Worm (Caenorhabditis elegans): Measurements from ENCODE around the gene R09A8.5.

Gene R09A8.5

DNA sequence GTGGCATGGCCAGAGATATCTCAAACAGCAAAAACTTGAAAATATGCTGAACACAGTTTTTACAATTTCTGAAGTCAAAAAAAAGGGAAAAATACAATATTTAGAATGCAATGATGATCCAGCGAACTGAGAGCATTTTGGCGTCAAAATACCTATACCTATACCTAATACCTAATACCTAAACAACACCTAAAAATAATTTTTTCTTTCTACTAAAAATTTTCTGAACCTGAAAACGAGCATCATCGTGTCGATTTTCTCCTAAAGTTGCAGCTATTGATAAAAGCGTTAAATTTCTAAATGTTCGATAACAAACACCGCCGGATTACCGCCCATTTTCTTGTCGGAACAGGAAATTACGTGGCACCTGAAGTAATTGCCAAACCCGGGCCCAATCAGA, 43.5 kb downstream of the R09A8.5 start, which contains the start of gene T24D5.4:
T24D5.4 (plus strand) TSS at position 301 of the 400 bp plus-strand sequence.
- TF ChIP-seq zip-8 (tag; optimal IDR thresholded peaks at IDR 0.05) (no peak), tbx-8 (GFP tag; optimal IDR thresholded peaks at IDR 0.05) (no peak), nhr-28 (tag; optimal IDR thresholded peaks at IDR 0.05) (no peak), nhr-2 (tag; optimal IDR thresholded peaks at IDR 0.05) (no peak), M03D4.4 (tag; optimal IDR thresholded peaks at IDR 0.05) (no peak), lin-32 (GFP tag; optimal IDR thresholded peaks at IDR 0.05) (no peak), nhr-76 (tag; optimal IDR thresholded peaks at IDR 0.05) (no peak), hlh-1 (tag; optimal IDR thresholded peaks at IDR 0.05) (no peak), ces-1 (GFP tag; optimal IDR thresholded peaks at IDR 0.05) (no peak), blmp-1 (tag; optimal IDR thresholded peaks at IDR 0.05) (no peak), elt-3 (tag; optimal IDR thresholded peaks at IDR 0.05) (no peak), ztf-11 (tag; optimal IDR thresholded peaks at IDR 0.05) (no peak), ceh-39 (tag; optimal IDR thresholded peaks at IDR 0.05) (no peak), snpc-4 (tag; optimal IDR thresholded peaks at IDR 0.05) (no peak)

DNA sequence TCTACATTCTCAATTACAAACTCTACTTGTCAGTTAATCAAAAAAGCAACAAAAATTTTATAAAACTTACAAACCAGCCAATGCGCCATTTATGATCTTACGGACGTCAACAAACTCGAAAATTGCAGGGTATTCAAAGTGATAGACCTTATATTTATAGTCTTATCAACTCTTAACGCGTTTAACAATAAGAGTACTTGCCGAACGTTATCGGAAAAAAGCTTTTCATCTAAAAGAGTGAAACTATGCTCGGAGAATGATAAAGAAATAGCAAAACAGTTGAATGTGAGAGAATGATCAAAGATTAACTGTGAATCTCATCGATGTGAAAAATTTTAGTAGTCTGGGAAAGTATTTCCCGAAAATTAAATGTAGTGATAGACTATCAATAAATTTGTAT, 44.4 kb downstream of the R09A8.5 start:
- no peak for TF ChIP-seq ztf-11 (tag; optimal IDR thresholded peaks at IDR 0.05)
- no peak for TF ChIP-seq M03D4.4 (tag; optimal IDR thresholded peaks at IDR 0.05)
- no peak for TF ChIP-seq nhr-76 (tag; optimal IDR thresholded peaks at IDR 0.05)
- TF ChIP-seq ceh-39 (tag; optimal IDR thresholded peaks at IDR 0.05), result no peak
- no peak for TF ChIP-seq bed-3 (GFP tag; optimal IDR thresholded peaks at IDR 0.05)
- TF ChIP-seq hlh-1 (tag; optimal IDR thresholded peaks at IDR 0.05), result no peak
- TF ChIP-seq mep-1 (tag; optimal IDR thresholded peaks at IDR 0.05), result no peak
- TF ChIP-seq sem-2 (GFP tag; optimal IDR thresholded peaks at IDR 0.05), result no peak
- TF ChIP-seq ham-2 (GFP tag; optimal IDR thresholded peaks at IDR 0.05), result no peak
- no peak for TF ChIP-seq lin-32 (GFP tag; optimal IDR thresholded peaks at IDR 0.05)
- no peak for TF ChIP-seq elt-3 (tag; optimal IDR thresholded peaks at IDR 0.05)
- no peak for TF ChIP-seq snpc-4 (tag; optimal IDR thresholded peaks at IDR 0.05)
- TF ChIP-seq lsy-2 (tag; optimal IDR thresholded peaks at IDR 0.05), result no peak

DNA sequence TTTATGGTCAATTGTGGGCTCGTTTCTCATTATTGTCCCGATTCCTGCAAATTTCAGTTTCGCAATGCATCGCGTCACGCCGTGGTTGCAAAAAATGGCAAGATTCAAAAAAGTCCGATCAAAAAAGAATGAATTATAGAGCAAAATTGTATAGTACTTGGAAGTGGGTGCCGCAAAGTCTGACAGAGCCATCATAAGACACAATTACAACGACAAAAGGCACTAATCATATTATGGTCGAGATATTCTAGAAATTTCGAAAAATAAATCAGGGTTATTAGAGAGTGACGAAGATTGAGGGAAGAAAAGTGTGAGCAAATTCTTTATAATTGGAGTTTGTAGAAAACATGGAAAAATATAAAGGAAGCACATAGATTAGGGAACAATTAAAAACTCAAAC, 45.1 kb downstream of the R09A8.5 start:
- no peak for TF ChIP-seq unc-62 (GFP tag; optimal IDR thresholded peaks at IDR 0.05)
- no peak for TF ChIP-seq nhr-28 (tag; optimal IDR thresholded peaks at IDR 0.05)
- TF ChIP-seq sem-2 (GFP tag; optimal IDR thresholded peaks at IDR 0.05), result no peak
- TF ChIP-seq mab-5 (tag; optimal IDR thresholded peaks at IDR 0.05), result no peak

DNA sequence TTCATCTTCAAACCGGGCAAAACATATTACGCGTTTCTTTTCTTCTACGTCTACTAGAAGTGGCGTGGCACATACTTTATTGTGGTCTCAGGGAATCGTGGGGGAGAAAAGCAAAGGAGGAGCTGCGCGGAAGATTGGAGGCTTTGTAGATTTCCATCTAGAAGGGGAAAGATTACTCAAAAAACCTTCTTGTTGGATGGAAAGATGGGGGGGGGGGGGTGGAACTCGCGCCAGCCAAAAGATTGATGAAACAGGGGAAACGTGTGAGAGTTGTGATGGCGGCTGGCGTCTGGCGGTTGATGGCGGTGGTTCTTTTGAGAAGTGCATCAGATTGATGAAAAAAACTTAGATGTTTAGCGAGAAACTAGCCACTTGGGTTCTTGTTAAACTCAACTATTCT, 50.9 kb downstream of the R09A8.5 start:
- TF ChIP-seq lsy-2 (tag; optimal IDR thresholded peaks at IDR 0.05) (no peak), unc-62 (GFP tag; optimal IDR thresholded peaks at IDR 0.05) (no peak), lin-13 (tag; optimal IDR thresholded peaks at IDR 0.05) (no peak), flh-1 (GFP tag; optimal IDR thresholded peaks at IDR 0.05) (no peak), elt-3 (tag; optimal IDR thresholded peaks at IDR 0.05) (no peak), mab-5 (tag; optimal IDR thresholded peaks at IDR 0.05) (no peak), nhr-237 (tag; optimal IDR thresholded peaks at IDR 0.05) (no peak)
